Fruit fly (Drosophila melanogaster) whole organism, prepupa: ENCODE data around the gene Ipo9.

Experiments used
- Blimp-1 ChIP-seq: fragments of 200-800 bp; sonication (Bioruptor generic); optimal IDR thresholded peaks from 3 replicates; lab custom pipeline; 2017; ENCODE audit warnings: missing biosample characterization, missing genetic modification characterization, mild to moderate bottlenecking, moderate library complexity, missing genetic modification reagents
- CG10631 ChIP-seq: fragments of 200-800 bp; sonication (Bioruptor generic); optimal IDR thresholded peaks from 2 replicates; lab custom pipeline; 2016; ENCODE audit warnings: missing biosample characterization, missing genetic modification characterization
- CG10669 ChIP-seq: fragments of 200-800 bp; sonication (Bioruptor generic); optimal IDR thresholded peaks from 3 replicates; lab custom pipeline; 2018; ENCODE audit warnings: missing biosample characterization, mild to moderate bottlenecking, missing genetic modification characterization, moderate library complexity
- CG11294 ChIP-seq: fragments of 200-800 bp; sonication (Bioruptor generic); IDR thresholded peaks from 2 replicates; pipeline ENCODE4 v1.3.6; 2022; ENCODE audit warnings: missing biosample characterization, missing genetic modification characterization
- CG31627 ChIP-seq: fragments of 200-800 bp; sonication (Bioruptor generic); optimal IDR thresholded peaks from 3 replicates; lab custom pipeline; 2016; ENCODE audit warnings: missing biosample characterization, missing genetic modification characterization
- CG3919 ChIP-seq: fragments of 200-800 bp; sonication (Bioruptor generic); optimal IDR thresholded peaks from 3 replicates; lab custom pipeline; 2016; ENCODE audit warnings: missing biosample characterization, missing genetic modification characterization
- CG4318 ChIP-seq: fragments of 200-800 bp; sonication (Bioruptor generic); optimal IDR thresholded peaks from 3 replicates; lab custom pipeline; 2017; ENCODE audit warnings: missing biosample characterization, mild to moderate bottlenecking, missing genetic modification characterization
- CG6163 ChIP-seq: fragments of 200-800 bp; sonication (Bioruptor generic); IDR thresholded peaks from 3 replicates; pipeline ENCODE4 v1.3.6; 2022; ENCODE audit warnings: missing biosample characterization, missing genetic modification characterization
- CG6792 ChIP-seq: fragments of 200-800 bp; sonication (Bioruptor generic); optimal IDR thresholded peaks from 3 replicates; lab custom pipeline; 2016; ENCODE audit warnings: missing biosample characterization, missing genetic modification characterization
- CG6808 ChIP-seq: fragments of 200-800 bp; sonication (Bioruptor generic); optimal IDR thresholded peaks from 3 replicates; lab custom pipeline; 2017; ENCODE audit warnings: missing biosample characterization, missing genetic modification characterization, mild to moderate bottlenecking, moderate library complexity, missing genetic modification reagents
- CG6854 ChIP-seq: fragments of 200-800 bp; sonication (Bioruptor generic); optimal IDR thresholded peaks from 2 replicates; lab custom pipeline; 2017; ENCODE audit warnings: missing biosample characterization, mild to moderate bottlenecking, missing genetic modification characterization
- CG7368 ChIP-seq: fragments of 200-800 bp; sonication (Bioruptor generic); optimal IDR thresholded peaks from 3 replicates; lab custom pipeline; 2016; ENCODE audit warnings: missing biosample characterization, missing genetic modification characterization
- CG8632 ChIP-seq: fragments of 200-800 bp; sonication (Bioruptor generic); optimal IDR thresholded peaks from 3 replicates; lab custom pipeline; 2016; ENCODE audit warnings: missing biosample characterization, missing genetic modification characterization
- Eip75B ChIP-seq: fragments of 200-800 bp; sonication (Bioruptor generic); optimal IDR thresholded peaks from 3 replicates; lab custom pipeline; 2016; ENCODE audit warnings: missing biosample characterization, missing genetic modification characterization
- Ets96B ChIP-seq: fragments of 200-800 bp; optimal IDR thresholded peaks from 2 replicates; lab custom pipeline; 2019; ENCODE audit warnings: missing biosample characterization, mild to moderate bottlenecking, missing genetic modification characterization, moderate library complexity
- Gug ChIP-seq: fragments of 200-800 bp; sonication (Bioruptor generic); IDR thresholded peaks from 2 replicates; pipeline ENCODE4 v1.3.6; 2022; ENCODE audit warnings: missing biosample characterization, missing genetic modification characterization
- Hr39 ChIP-seq: fragments of 200-800 bp; sonication (Bioruptor generic); optimal IDR thresholded peaks from 2 replicates; lab custom pipeline; 2016; ENCODE audit warnings: missing biosample characterization, missing genetic modification characterization
- Hr4 ChIP-seq: fragments of 200-800 bp; sonication (Bioruptor generic); optimal IDR thresholded peaks from 3 replicates; lab custom pipeline; 2016; ENCODE audit warnings: missing biosample characterization, missing genetic modification characterization
- Met ChIP-seq: fragments of 200-800 bp; sonication (Bioruptor generic); optimal IDR thresholded peaks from 3 replicates; lab custom pipeline; 2016; ENCODE audit warnings: missing biosample characterization, missing genetic modification characterization
- Smox ChIP-seq: fragments of 200-800 bp; sonication (Bioruptor generic); optimal IDR thresholded peaks from 3 replicates; lab custom pipeline; 2016; ENCODE audit warnings: missing biosample characterization, missing genetic modification characterization
- Sox102F ChIP-seq: fragments of 200-800 bp; sonication (Bioruptor generic); optimal IDR thresholded peaks from 2 replicates; lab custom pipeline; 2016; ENCODE audit warnings: missing biosample characterization, mild to moderate bottlenecking, missing genetic modification characterization
- Sox14 ChIP-seq: fragments of 200-800 bp; sonication (Bioruptor generic); optimal IDR thresholded peaks from 3 replicates; lab custom pipeline; 2016; ENCODE audit warnings: missing biosample characterization, missing genetic modification characterization
- achi ChIP-seq: fragments of 200-800 bp; sonication (Bioruptor generic); optimal IDR thresholded peaks from 3 replicates; lab custom pipeline; 2016; ENCODE audit warnings: missing biosample characterization, missing genetic modification characterization
- acj6 ChIP-seq: fragments of 200-800 bp; sonication (Bioruptor generic); optimal IDR thresholded peaks from 3 replicates; lab custom pipeline; 2016; ENCODE audit warnings: missing biosample characterization, missing genetic modification characterization
- cyc ChIP-seq: fragments of 200-800 bp; sonication (Bioruptor generic); optimal IDR thresholded peaks from 3 replicates; lab custom pipeline; 2016; ENCODE audit warnings: missing biosample characterization, missing genetic modification characterization
- dac ChIP-seq: fragments of 200-800 bp; sonication (Bioruptor generic); optimal IDR thresholded peaks from 2 replicates; lab custom pipeline; 2017; ENCODE audit warnings: missing biosample characterization, mild to moderate bottlenecking, missing genetic modification characterization
- dsx ChIP-seq: fragments of 200-800 bp; optimal IDR thresholded peaks from 3 replicates; lab custom pipeline; 2019; ENCODE audit warnings: missing biosample characterization, mild to moderate bottlenecking, missing genetic modification characterization, moderate library complexity; ENCODE audit not compliant: poor library complexity, severe bottlenecking
- eg ChIP-seq: fragments of 200-800 bp; sonication (Bioruptor generic); IDR thresholded peaks from 3 replicates; pipeline ENCODE4 v1.3.6; 2022; ENCODE audit warnings: missing biosample characterization, missing genetic modification characterization
- esn ChIP-seq: fragments of 200-800 bp; sonication (Bioruptor generic); optimal IDR thresholded peaks from 2 replicates; lab custom pipeline; 2016; ENCODE audit warnings: missing biosample characterization, mild to moderate bottlenecking, missing genetic modification characterization, moderate library complexity
- fd59A ChIP-seq: fragments of 200-800 bp; sonication (Bioruptor generic); optimal IDR thresholded peaks from 2 replicates; lab custom pipeline; 2017; ENCODE audit warnings: missing biosample characterization, mild to moderate bottlenecking, missing genetic modification characterization, missing genetic modification reagents
- fd85E ChIP-seq: fragments of 200-800 bp; sonication (Bioruptor generic); optimal IDR thresholded peaks from 3 replicates; lab custom pipeline; 2016; ENCODE audit warnings: missing biosample characterization, missing genetic modification characterization
- lz ChIP-seq: fragments of 200-800 bp; sonication (Bioruptor generic); optimal IDR thresholded peaks from 3 replicates; lab custom pipeline; 2016; ENCODE audit warnings: missing biosample characterization, missing genetic modification characterization
- spab ChIP-seq: fragments of 200-800 bp; sonication (Bioruptor generic); optimal IDR thresholded peaks from 2 replicates; lab custom pipeline; 2017; ENCODE audit warnings: missing biosample characterization, mild to moderate bottlenecking, missing genetic modification characterization, missing genetic modification reagents
- ss ChIP-seq, 2 experiments: fragments of 200-800 bp; sonication (Bioruptor generic); optimal IDR thresholded peaks; 2 replicates in 1 of 2; 3 replicates in 1 of 2; lab custom pipeline; 2017 to 2018; ENCODE audit warnings: mild to moderate bottlenecking in 2 of 2, missing biosample characterization in 2 of 2, missing genetic modification characterization in 2 of 2, moderate library complexity in 1 of 2
- svp ChIP-seq: fragments of 200-800 bp; sonication (Bioruptor generic); peaks from one replicate; lab custom pipeline; 2016; ENCODE audit warnings: missing biosample characterization, missing genetic modification characterization
- vri ChIP-seq: fragments of 200-800 bp; sonication (Bioruptor generic); optimal IDR thresholded peaks from 3 replicates; lab custom pipeline; 2016; ENCODE audit warnings: missing biosample characterization, mild to moderate bottlenecking, missing genetic modification characterization

Ipo9 gene

DNA sequence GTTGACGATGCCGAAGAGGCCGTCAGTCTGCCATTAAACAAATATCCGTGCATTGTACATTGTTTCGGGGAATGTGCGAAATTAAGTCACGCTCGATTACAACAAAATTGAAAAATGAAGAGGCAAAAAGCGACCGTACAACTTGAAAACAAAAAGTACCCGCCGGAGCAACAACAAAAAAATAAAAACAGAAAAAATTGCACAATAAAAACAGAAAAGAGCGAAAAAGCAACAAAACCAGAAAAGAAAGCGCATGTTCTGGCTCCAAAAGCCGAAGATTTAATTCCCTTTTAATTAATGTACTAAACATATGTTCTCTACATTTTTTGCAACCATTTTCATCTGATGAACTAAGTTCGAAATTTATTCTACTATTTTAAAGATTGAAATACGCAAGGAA lies 44.2 kb downstream of the Ipo9 start (continued):
- TF ChIP-seq Sox14, result no peak
- no peak for TF ChIP-seq Sox102F (GFP tag; lab: Kevin White, UChicago)
- no peak for TF ChIP-seq fd85E (GFP tag; lab: Kevin White, UChicago)
- TF ChIP-seq Hr39 (GFP tag; lab: Kevin White, UChicago), result no peak
- TF ChIP-seq achi (GFP tag; lab: Kevin White, UChicago), result no peak
- TF ChIP-seq CG6163 (GFP tag; lab: Robert Waterston, UW), result peak; percentile 75
- TF ChIP-seq CG11294 (GFP tag; lab: Robert Waterston, UW), result no peak
- TF ChIP-seq acj6 (GFP tag; lab: Kevin White, UChicago), result peak; percentile 7
- TF ChIP-seq Smox (GFP tag; lab: Kevin White, UChicago), result peak; percentile 11
- TF ChIP-seq CG10669, result peak; percentile 27
- peak; percentile 29 for TF ChIP-seq spab (GFP tag; lab: Kevin White, UChicago)
- TF ChIP-seq ss (GFP tag; optimal IDR thresholded peaks at IDR 0.05; lab: Kevin White, UChicago), result peak; percentile 5 to 46
- peak; percentile 17 for TF ChIP-seq Blimp-1
- TF ChIP-seq dsx (GFP tag; lab: Kevin White, UChicago), result peak; percentile 33

DNA sequence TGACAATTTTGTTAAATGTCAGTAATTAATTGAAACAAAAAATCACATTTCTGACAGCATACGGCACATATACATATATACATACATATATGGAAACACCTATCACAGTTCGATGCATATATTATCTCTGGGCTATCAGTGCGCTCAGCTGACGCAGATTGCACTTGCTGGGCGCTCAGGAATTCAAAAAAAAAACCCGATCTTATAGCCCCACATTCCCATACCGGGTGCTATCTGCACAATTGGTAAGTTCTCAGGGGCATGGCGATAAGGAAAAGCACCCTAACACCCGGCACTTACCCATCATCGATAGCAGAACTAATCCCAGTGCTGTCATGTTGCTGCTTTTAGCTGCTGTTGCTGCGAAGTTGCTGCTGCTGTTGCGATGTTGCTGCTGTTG lies 45.0 kb downstream of the Ipo9 start:
- TF ChIP-seq Blimp-1, result no peak
- 0 out of 3 replicates have a peak, but pooled peaks have one; percentile 14 for TF ChIP-seq CG6163 (GFP tag; lab: Robert Waterston, UW)
- TF ChIP-seq Hr39 (GFP tag; lab: Kevin White, UChicago), result no peak
- TF ChIP-seq CG6808 (GFP tag; lab: Kevin White, UChicago), result no peak
- TF ChIP-seq esn, result no peak
- TF ChIP-seq CG6792 (GFP tag; lab: Kevin White, UChicago), result no peak
- no peak for TF ChIP-seq CG6854
- TF ChIP-seq Gug (GFP tag; lab: Robert Waterston, UW), result no peak
- TF ChIP-seq dsx (GFP tag; lab: Kevin White, UChicago), result no peak
- no peak for TF ChIP-seq CG4318
- TF ChIP-seq svp (GFP tag; lab: Kevin White, UChicago), result peak; percentile 94
- TF ChIP-seq acj6 (GFP tag; lab: Kevin White, UChicago), result no peak
- no peak for TF ChIP-seq Ets96B (tag; lab: Kevin White, UChicago)
- no peak for TF ChIP-seq CG7368

DNA sequence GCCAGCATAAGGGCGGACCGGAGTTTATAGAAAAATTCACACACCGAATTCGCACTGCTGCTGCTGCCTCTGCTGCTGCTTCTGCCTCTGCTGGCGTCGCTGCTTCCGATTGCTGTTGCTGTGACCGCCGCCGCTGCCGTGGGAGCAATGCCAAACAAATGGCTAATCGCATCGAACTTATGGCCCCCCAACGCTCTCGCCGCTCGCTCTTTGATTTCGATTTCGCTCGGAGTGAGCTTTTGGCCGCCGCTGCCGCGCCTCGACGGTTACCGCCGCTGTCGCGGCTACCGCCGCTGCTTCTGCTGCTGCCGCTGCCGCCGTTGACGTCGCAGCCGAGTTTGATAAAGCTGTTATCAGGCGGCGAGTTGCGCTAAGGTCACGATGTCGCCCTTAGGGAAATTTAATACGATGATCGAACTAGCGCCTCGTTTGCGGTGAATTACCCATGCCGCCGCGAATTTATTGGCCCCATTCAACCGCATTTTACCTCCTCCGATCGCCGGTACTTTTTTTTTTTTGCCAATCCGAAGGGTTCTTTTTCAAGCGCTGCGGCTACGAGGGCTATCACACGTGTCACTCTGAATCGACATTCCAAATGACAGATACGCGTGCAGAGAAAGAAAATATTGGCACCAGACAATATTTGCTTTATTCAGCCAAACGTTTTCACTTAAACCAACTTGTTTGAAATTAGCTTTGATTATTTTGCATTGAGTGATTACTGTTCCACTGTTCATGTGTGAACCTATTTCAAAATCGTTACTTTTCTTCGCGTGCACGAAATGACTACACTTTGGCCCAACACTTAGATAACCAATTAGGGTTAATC lies 45.9 kb downstream of the Ipo9 start:
- TF ChIP-seq Eip75B (GFP tag; lab: Kevin White, UChicago) (no peak), CG3919 (GFP tag; lab: Kevin White, UChicago) (no peak), Met (GFP tag; lab: Kevin White, UChicago) (peak; percentile 27), Hr39 (GFP tag; lab: Kevin White, UChicago) (peak; percentile 49), vri (GFP tag; lab: Kevin White, UChicago) (peak; percentile 15), Smox (GFP tag; lab: Kevin White, UChicago) (no peak), CG10631 (GFP tag; lab: Kevin White, UChicago) (no peak), esn (peak; percentile 27), cyc (GFP tag; lab: Kevin White, UChicago) (peak; percentile 12), svp (GFP tag; lab: Kevin White, UChicago) (peak; percentile 96), fd85E (GFP tag; lab: Kevin White, UChicago) (no peak), Gug (GFP tag; lab: Robert Waterston, UW) (no peak), CG6163 (GFP tag; lab: Robert Waterston, UW) (peak; percentile 36; the same call in 1 of the 3 replicates), CG31627 (GFP tag; lab: Kevin White, UChicago) (peak; percentile 28)

DNA sequence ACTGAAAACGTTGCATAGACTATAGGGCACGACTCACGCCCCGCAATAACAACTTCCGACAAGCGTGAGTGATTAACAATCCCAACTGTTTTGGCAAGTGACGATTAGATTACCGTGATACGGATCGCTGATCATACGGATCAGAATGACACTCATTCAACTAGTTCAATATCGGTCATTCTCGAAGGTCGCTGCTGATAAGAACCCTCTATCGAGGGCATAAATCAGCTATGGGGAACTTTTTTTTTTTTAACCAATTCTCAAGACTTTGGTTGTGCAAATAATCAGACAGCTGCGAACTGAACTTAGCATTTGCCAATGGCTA lies 46.5 kb downstream of the Ipo9 start:
- no peak for TF ChIP-seq fd59A (GFP tag; lab: Kevin White, UChicago)
- no peak for TF ChIP-seq Hr4 (GFP tag; lab: Kevin White, UChicago)
- TF ChIP-seq CG8632 (GFP tag; lab: Kevin White, UChicago), result no peak
- no peak for TF ChIP-seq Ets96B (tag; lab: Kevin White, UChicago)
- TF ChIP-seq lz (GFP tag; lab: Kevin White, UChicago), result no peak
- no peak for TF ChIP-seq eg
- no peak for TF ChIP-seq dac
